Worm (Caenorhabditis elegans) whole organism, L1 larva: ENCODE results near the gene idpb-1.

Source experiments
- C16A3.4 ChIP-seq: fragments of 150-350 bp; optimal IDR thresholded peaks from 2 replicates; lab custom pipeline; 2014; ENCODE audit warnings: missing biosample characterization, missing genetic modification characterization
- C34B4.2 ChIP-seq: sonication (generic microtip); optimal IDR thresholded peaks from 2 replicates; lab custom pipeline; 2017; ENCODE audit warnings: mild to moderate bottlenecking, missing genetic modification characterization, missing compliant biosample characterization
- aha-1 ChIP-seq: fragments of 150-350 bp; optimal IDR thresholded peaks from 2 replicates; lab custom pipeline; 2014; ENCODE audit warnings: missing biosample characterization, missing genetic modification characterization
- alr-1 ChIP-seq: fragments of 200-800 bp; sonication (Bioruptor generic); optimal IDR thresholded peaks from 2 replicates; lab custom pipeline; 2018; ENCODE audit warnings: borderline replicate concordance, mild to moderate bottlenecking, missing genetic modification characterization, missing compliant biosample characterization
- ama-1 ChIP-seq: fragments of 150-350 bp; optimal IDR thresholded peaks from 2 replicates; lab custom pipeline; 2014
- blmp-1 ChIP-seq: fragments of 150-350 bp; optimal IDR thresholded peaks from 2 replicates; lab custom pipeline; 2014; ENCODE audit warnings: missing biosample characterization, missing genetic modification characterization
- ceh-8 ChIP-seq: fragments of 200-800 bp; sonication (Bioruptor generic); optimal IDR thresholded peaks from 2 replicates; lab custom pipeline; 2018; ENCODE audit warnings: mild to moderate bottlenecking, missing genetic modification characterization, moderate library complexity, missing compliant biosample characterization
- ceh-82 ChIP-seq, 3 experiments: fragments of 150-350 bp in 1 of 3; sonication (generic microtip) in 2 of 3; optimal IDR thresholded peaks; 2 replicates each; lab custom pipeline; 2014 to 2017; ENCODE audit warnings: missing biosample characterization in 3 of 3, missing genetic modification characterization in 3 of 3
- ceh-88 ChIP-seq: fragments of 200-800 bp; sonication (Bioruptor generic); IDR thresholded peaks from 2 replicates; pipeline ENCODE4 v1.3.6; 2022; ENCODE audit warnings: missing genetic modification characterization, missing compliant biosample characterization
- dpl-1 ChIP-seq, 3 experiments: fragments of 150-350 bp in 2 of 3; sonication (generic microtip) in 1 of 3; optimal IDR thresholded peaks; 2 replicates each; lab custom pipeline; 2014 to 2017; ENCODE audit warnings: missing biosample characterization in 3 of 3, missing genetic modification characterization in 3 of 3, missing genetic modification reagents in 3 of 3
- dsc-1 ChIP-seq: sonication (generic microtip); optimal IDR thresholded peaks from 2 replicates; lab custom pipeline; 2016; ENCODE audit warnings: mild to moderate bottlenecking, missing genetic modification characterization, missing compliant biosample characterization
- efl-3 ChIP-seq: fragments of 200-800 bp; sonication (Bioruptor generic); optimal IDR thresholded peaks from 2 replicates; lab custom pipeline; 2018; ENCODE audit warnings: mild to moderate bottlenecking, missing genetic modification characterization, missing compliant biosample characterization
- elt-2 ChIP-seq: sonication (generic microtip); optimal IDR thresholded peaks from 2 replicates; lab custom pipeline; 2016; ENCODE audit warnings: missing genetic modification characterization, mild to moderate bottlenecking, inconsistent platforms, missing compliant biosample characterization, missing genetic modification reagents
- elt-3 ChIP-seq, 6 experiments: fragments of 150-350 bp in 1 of 6; sonication (generic microtip); optimal IDR thresholded peaks; 2 replicates each; lab custom pipeline; 2017 to 2018; ENCODE audit warnings: missing biosample characterization in 6 of 6, missing genetic modification characterization in 6 of 6, inconsistent platforms in 1 of 6
- ets-5 ChIP-seq: fragments of 200-800 bp; sonication (Bioruptor generic); IDR thresholded peaks from 2 replicates; pipeline ENCODE4 v1.3.6; 2022; ENCODE audit warnings: missing genetic modification characterization, missing compliant biosample characterization
- fkh-10 ChIP-seq: sonication (generic microtip); optimal IDR thresholded peaks from 2 replicates; lab custom pipeline; 2017; ENCODE audit warnings: missing biosample characterization, missing genetic modification reagents, missing genetic modification characterization
- fkh-8 ChIP-seq: sonication (generic microtip); optimal IDR thresholded peaks from 2 replicates; lab custom pipeline; 2016; ENCODE audit warnings: mild to moderate bottlenecking, missing genetic modification characterization, missing compliant biosample characterization
- fos-1 ChIP-seq: fragments of 150-350 bp; optimal IDR thresholded peaks from 2 replicates; lab custom pipeline; 2014; ENCODE audit warnings: missing biosample characterization, missing genetic modification characterization
- hlh-17 ChIP-seq: fragments of 200-800 bp; sonication (Bioruptor generic); optimal IDR thresholded peaks from 2 replicates; lab custom pipeline; 2018; ENCODE audit warnings: missing genetic modification characterization, mild to moderate bottlenecking, missing compliant biosample characterization, moderate library complexity, borderline replicate concordance
- hlh-4 ChIP-seq: sonication (generic microtip); optimal IDR thresholded peaks from 2 replicates; lab custom pipeline; 2016; ENCODE audit warnings: mild to moderate bottlenecking, missing genetic modification characterization, missing compliant biosample characterization
- irx-1 ChIP-seq: sonication (generic microtip); optimal IDR thresholded peaks from 2 replicates; lab custom pipeline; 2016; ENCODE audit warnings: missing genetic modification characterization, missing compliant biosample characterization
- lin-14 ChIP-seq: fragments of 200-800 bp; sonication (Bioruptor generic); optimal IDR thresholded peaks from 2 replicates; lab custom pipeline; 2018; ENCODE audit warnings: mild to moderate bottlenecking, missing genetic modification characterization, moderate library complexity, missing compliant biosample characterization
- lin-35 ChIP-seq, 2 experiments: fragments of 150-350 bp; optimal IDR thresholded peaks; 2 replicates each; lab custom pipeline; 2014; ENCODE audit warnings: missing biosample characterization in 2 of 2, missing genetic modification characterization in 2 of 2, missing genetic modification reagents in 2 of 2
- lir-3 ChIP-seq: sonication (generic microtip); optimal IDR thresholded peaks from 2 replicates; lab custom pipeline; 2016; ENCODE audit warnings: mild to moderate bottlenecking, missing genetic modification characterization, moderate library complexity, missing compliant biosample characterization; ENCODE audit not compliant: poor library complexity
- lsy-2 ChIP-seq, 2 experiments: fragments of 150-350 bp; optimal IDR thresholded peaks; 2 replicates each; lab custom pipeline; 2014; ENCODE audit warnings: missing biosample characterization in 2 of 2, missing genetic modification characterization in 2 of 2
- mab-9 ChIP-seq: fragments of 200-800 bp; sonication (Bioruptor generic); IDR thresholded peaks from 2 replicates; pipeline ENCODE4 v1.3.6; 2022; ENCODE audit warnings: missing genetic modification reagents, missing genetic modification characterization, missing compliant biosample characterization
- mdl-1 ChIP-seq, 2 experiments: fragments of 150-350 bp; optimal IDR thresholded peaks; 2 replicates each; lab custom pipeline; 2014 to 2017; ENCODE audit warnings: missing biosample characterization in 2 of 2, missing genetic modification characterization in 2 of 2, inconsistent platforms in 1 of 2
- mep-1 ChIP-seq: fragments of 150-350 bp; optimal IDR thresholded peaks from 2 replicates; lab custom pipeline; 2014; ENCODE audit warnings: missing biosample characterization, missing genetic modification characterization
- nhr-19 ChIP-seq: fragments of 200-800 bp; sonication (Bioruptor generic); conservative IDR thresholded peaks from 2 replicates; pipeline ENCODE4 v1.3.6; 2022; ENCODE audit warnings: missing genetic modification characterization, missing compliant biosample characterization
- nhr-20 ChIP-seq: sonication (generic microtip); optimal IDR thresholded peaks from 2 replicates; lab custom pipeline; 2016; ENCODE audit warnings: mild to moderate bottlenecking, missing genetic modification characterization, missing compliant biosample characterization
- nhr-71 ChIP-seq: sonication (generic microtip); optimal IDR thresholded peaks from 2 replicates; lab custom pipeline; 2016; ENCODE audit warnings: mild to moderate bottlenecking, missing genetic modification characterization, moderate library complexity, missing compliant biosample characterization
- nhr-76 ChIP-seq: sonication (generic microtip); optimal IDR thresholded peaks from 2 replicates; lab custom pipeline; 2017; ENCODE audit warnings: missing biosample characterization, missing genetic modification characterization
- nhr-77 ChIP-seq: fragments of 150-350 bp; optimal IDR thresholded peaks from 2 replicates; lab custom pipeline; 2014; ENCODE audit warnings: missing biosample characterization, missing genetic modification characterization
- nhr-85 ChIP-seq: sonication (generic microtip); peaks from one replicate; lab custom pipeline; 2016; ENCODE audit warnings: missing genetic modification characterization, inconsistent platforms, missing compliant biosample characterization
- nhr-90 ChIP-seq: sonication (generic microtip); optimal IDR thresholded peaks from 2 replicates; lab custom pipeline; 2016; ENCODE audit warnings: mild to moderate bottlenecking, missing genetic modification characterization, missing compliant biosample characterization; ENCODE audit not compliant: poor library complexity
- pax-3 ChIP-seq: fragments of 200-800 bp; sonication (Bioruptor generic); optimal IDR thresholded peaks from 2 replicates; lab custom pipeline; 2018; ENCODE audit warnings: mild to moderate bottlenecking, missing genetic modification characterization, moderate library complexity, missing compliant biosample characterization
- rnt-1 ChIP-seq: sonication (generic microtip); optimal IDR thresholded peaks from 2 replicates; lab custom pipeline; 2016; ENCODE audit warnings: mild to moderate bottlenecking, missing genetic modification characterization, moderate library complexity, missing compliant biosample characterization
- skn-1 ChIP-seq: fragments of 150-350 bp; optimal IDR thresholded peaks from 2 replicates; lab custom pipeline; 2014; ENCODE audit warnings: missing biosample characterization, missing genetic modification characterization
- snpc-4 ChIP-seq: fragments of 150-350 bp; optimal IDR thresholded peaks from 2 replicates; lab custom pipeline; 2014; ENCODE audit warnings: missing biosample characterization, missing genetic modification characterization
- snu-23 ChIP-seq: sonication (generic microtip); optimal IDR thresholded peaks from 2 replicates; lab custom pipeline; 2016; ENCODE audit warnings: missing genetic modification characterization, missing compliant biosample characterization
- sox-4 ChIP-seq: sonication (generic microtip); optimal IDR thresholded peaks from 2 replicates; lab custom pipeline; 2016; ENCODE audit warnings: missing genetic modification characterization, missing compliant biosample characterization
- swsn-7 ChIP-seq: sonication (generic microtip); optimal IDR thresholded peaks from 2 replicates; lab custom pipeline; 2016; ENCODE audit warnings: missing genetic modification characterization, missing compliant biosample characterization
- unc-30 ChIP-seq: sonication (generic microtip); optimal IDR thresholded peaks from 2 replicates; lab custom pipeline; 2017; ENCODE audit warnings: missing biosample characterization, missing genetic modification characterization
- vab-15 ChIP-seq: sonication (generic microtip); optimal IDR thresholded peaks from 2 replicates; lab custom pipeline; 2017; ENCODE audit warnings: missing genotype, mild to moderate bottlenecking, missing genetic modification characterization, missing compliant biosample characterization
- xbp-1 ChIP-seq: sonication (generic microtip); optimal IDR thresholded peaks from 2 replicates; lab custom pipeline; 2016; ENCODE audit warnings: missing genetic modification characterization, missing compliant biosample characterization
- zip-4 ChIP-seq: fragments of 200-800 bp; sonication (Bioruptor generic); optimal IDR thresholded peaks from 2 replicates; lab custom pipeline; 2018; ENCODE audit warnings: mild to moderate bottlenecking, missing genetic modification characterization, moderate library complexity, missing compliant biosample characterization
- ztf-11 ChIP-seq, 2 experiments: sonication (generic microtip); optimal IDR thresholded peaks; 2 replicates each; lab custom pipeline; 2016 to 2017; ENCODE audit warnings: missing genetic modification characterization in 2 of 2, missing biosample characterization in 1 of 2, missing compliant biosample characterization in 1 of 2

idpb-1 gene

DNA sequence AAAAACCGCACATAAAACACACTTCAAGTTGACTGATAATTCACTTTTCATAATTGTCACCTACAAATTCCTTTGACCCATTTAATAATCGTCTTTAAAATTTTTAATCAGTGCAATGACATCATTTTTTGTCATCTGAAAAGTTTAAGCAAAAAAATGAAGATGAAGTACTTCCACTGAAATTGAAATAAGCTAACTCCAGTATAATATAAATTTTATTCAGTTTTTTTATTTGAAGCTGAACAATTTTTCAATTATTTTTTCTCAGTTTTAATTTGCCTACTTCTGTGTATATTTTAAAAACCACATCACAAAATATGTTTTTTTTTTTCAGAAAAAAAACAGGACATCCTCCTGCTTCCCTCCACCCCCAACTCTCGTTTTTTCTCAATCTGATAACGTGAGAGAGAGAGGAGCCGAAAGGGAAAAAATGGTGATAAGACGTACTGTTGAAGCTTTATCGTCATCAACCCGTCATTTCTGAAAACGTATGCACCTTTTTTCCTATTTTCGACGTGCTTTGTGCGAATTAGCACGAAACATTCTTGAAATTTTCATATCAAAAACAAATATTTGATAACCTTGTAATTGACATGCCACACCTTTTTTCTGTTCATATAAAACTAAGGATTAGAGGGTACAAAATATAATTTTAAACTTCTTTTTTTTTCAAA lies 2.1 kb downstream of the idpb-1 start, which contains the start of the genes C04G6.11 and mpk-2:
TSS of gene C04G6.11 (minus strand) at position 51 of the 674 bp plus-strand sequence.
TSS of gene mpk-2 (plus strand) at position 335 of the 674 bp plus-strand sequence.
- peak; percentile 95 for TF ChIP-seq elt-2 (tag; lab: Kevin White, UChicago)
- peak in 1 of 2 experiments; percentile 9 for TF ChIP-seq lin-35 (GFP tag; optimal IDR thresholded peaks at IDR 0.05; lab: Kevin White, UChicago)
- TF ChIP-seq hlh-17: no peak
- no peak for TF ChIP-seq mep-1 (tag; lab: Kevin White, UChicago)
- no peak for TF ChIP-seq lin-14 (GFP tag; lab: Kevin White, UChicago)
- peak; percentile 12 for TF ChIP-seq blmp-1

DNA sequence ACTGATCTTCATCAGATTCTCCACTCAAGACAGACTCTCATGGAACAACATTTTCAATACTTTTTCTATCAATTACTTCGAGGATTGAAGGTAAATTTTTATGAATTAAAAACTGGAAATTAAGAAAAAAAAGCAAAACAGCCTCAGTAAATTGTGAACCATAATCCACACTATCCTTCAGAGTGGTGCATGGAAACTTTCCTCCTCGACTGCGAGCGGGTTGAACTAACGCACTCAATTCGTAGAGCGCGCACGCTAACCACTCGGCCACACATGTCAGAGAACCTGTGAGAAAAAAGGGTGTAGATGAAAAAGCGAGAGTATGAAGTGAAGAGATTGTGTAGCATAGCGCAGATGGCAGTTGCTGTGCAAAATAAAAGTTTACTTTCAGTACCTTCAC lies 3.2 kb downstream of the idpb-1 start:
- peak in 1 of 2 experiments; percentile 32 for TF ChIP-seq ztf-11 (tag; optimal IDR thresholded peaks at IDR 0.05; lab: Kevin White, UChicago)
- peak in 3 of 6 experiments; percentile 15 to 50 (median 19) for TF ChIP-seq elt-3 (tag; optimal IDR thresholded peaks at IDR 0.05; lab: Kevin White, UChicago)
- TF ChIP-seq lir-3 (tag; lab: Kevin White, UChicago): peak; percentile 59
- TF ChIP-seq ceh-82 (tag; optimal IDR thresholded peaks at IDR 0.05; lab: Kevin White, UChicago): peak; percentile 43 to 78 (median 52)
- peak; percentile 63 for TF ChIP-seq swsn-7 (tag; lab: Kevin White, UChicago)
- peak; percentile 37 for TF ChIP-seq snpc-4 (tag; lab: Kevin White, UChicago)
- TF ChIP-seq alr-1 (tag; lab: Kevin White, UChicago): no peak
- TF ChIP-seq C34B4.2 (tag; lab: Kevin White, UChicago): no peak
- peak; percentile 68 for TF ChIP-seq nhr-77 (tag; lab: Kevin White, UChicago)
- peak; percentile 74 for TF ChIP-seq nhr-85
- TF ChIP-seq vab-15 (tag; lab: Kevin White, UChicago): peak; percentile 34
- peak; percentile 30; the same call in 1 of the 2 replicates for TF ChIP-seq ceh-88
- TF ChIP-seq skn-1 (tag; lab: Kevin White, UChicago): peak; percentile 84
- peak in 1 of 2 experiments; percentile 66 for TF ChIP-seq mdl-1 (tag; optimal IDR thresholded peaks at IDR 0.05; lab: Kevin White, UChicago)
- TF ChIP-seq rnt-1 (tag; lab: Kevin White, UChicago): peak; percentile 70
- peak; percentile 75 for TF ChIP-seq dsc-1 (tag; lab: Kevin White, UChicago)
- TF ChIP-seq lin-14 (GFP tag; lab: Kevin White, UChicago): peak; percentile 60
- no peak for TF ChIP-seq hlh-4 (tag; lab: Kevin White, UChicago)
- peak; percentile 78 for TF ChIP-seq mep-1 (tag; lab: Kevin White, UChicago)
- TF ChIP-seq mab-9 (GFP tag; lab: Robert Waterston, UW): 0 out of 2 replicates have a peak, but pooled peaks have one; percentile 38
- peak; percentile 32 for TF ChIP-seq pax-3 (tag; lab: Kevin White, UChicago)
- peak; percentile 3 for TF ChIP-seq efl-3 (GFP tag; lab: Kevin White, UChicago)
- TF ChIP-seq blmp-1: peak; percentile 29
- peak; percentile 8 for TF ChIP-seq sox-4 (tag; lab: Kevin White, UChicago)
- TF ChIP-seq nhr-76: no peak
- TF ChIP-seq xbp-1: peak; percentile 58
- peak; percentile 76 for TF ChIP-seq fos-1 (tag; lab: Kevin White, UChicago)
- peak; percentile 78 for TF ChIP-seq nhr-90 (tag; lab: Kevin White, UChicago)
- peak; percentile 73 for TF ChIP-seq nhr-71 (tag; lab: Kevin White, UChicago)
- no peak for TF ChIP-seq unc-30 (tag; lab: Kevin White, UChicago)
- peak; percentile 51 for TF ChIP-seq fkh-10
- no peak for TF ChIP-seq ceh-8
- TF ChIP-seq ets-5 (GFP tag; lab: Robert Waterston, UW): no peak
- peak; percentile 86 for TF ChIP-seq C16A3.4 (tag; lab: Kevin White, UChicago)
- TF ChIP-seq lsy-2 (tag; optimal IDR thresholded peaks at IDR 0.05; lab: Kevin White, UChicago): peak; percentile 66 to 83
- TF ChIP-seq nhr-20 (tag; lab: Kevin White, UChicago): peak; percentile 72
- TF ChIP-seq fkh-8: peak; percentile 68
- no peak for TF ChIP-seq aha-1 (tag; lab: Kevin White, UChicago)
- peak; percentile 5 for TF ChIP-seq irx-1 (tag; lab: Kevin White, UChicago)
- peak; percentile 79 for TF ChIP-seq elt-2 (tag; lab: Kevin White, UChicago)
- no peak for TF ChIP-seq zip-4 (GFP tag; lab: Kevin White, UChicago)
- TF ChIP-seq nhr-19 (GFP tag; lab: Robert Waterston, UW): peak; percentile 68
- peak; percentile 60 to 82 for TF ChIP-seq lin-35 (GFP tag; optimal IDR thresholded peaks at IDR 0.05; lab: Kevin White, UChicago)
- TF ChIP-seq ama-1: peak; percentile 60
- TF ChIP-seq dpl-1 (GFP tag; optimal IDR thresholded peaks at IDR 0.05; lab: Kevin White, UChicago): peak in 2 of 3 experiments; percentile 57 to 68
- peak; percentile 76 for TF ChIP-seq snu-23
